Fruit fly (Drosophila melanogaster): ENCODE measurements around the gene CG46304.

Gene CG46304

dm6 chr2L:18948065-18948723 is 2.1 kb downstream of the CG46304 start (continued):
- TF ChIP-seq CG3032 (tag; optimal IDR thresholded peaks at IDR 0.05) (peak; percentile 89), Eip93F (GFP tag; optimal IDR thresholded peaks at IDR 0.05) (no peak), vri (GFP tag; optimal IDR thresholded peaks at IDR 0.05) (peak; percentile 79), CG10669 (GFP tag; optimal IDR thresholded peaks at IDR 0.05) (peak; percentile 81), Smox (GFP tag; optimal IDR thresholded peaks at IDR 0.05) (peak; percentile 82), Lpt (GFP tag; optimal IDR thresholded peaks at IDR 0.05) (peak; percentile 85), Eip75B (GFP tag; optimal IDR thresholded peaks at IDR 0.05) (peak; percentile 82), ss (GFP tag; optimal IDR thresholded peaks at IDR 0.05) (peak; percentile 84 to 85), CG11294 (GFP tag; IDR thresholded peaks at IDR 0.05) (no peak), achi (GFP tag; optimal IDR thresholded peaks at IDR 0.05) (peak; percentile 83), CG34406 (GFP tag; optimal IDR thresholded peaks at IDR 0.05) (peak; percentile 75), CG31627 (GFP tag; optimal IDR thresholded peaks at IDR 0.05) (peak; percentile 81), topi (GFP tag; optimal IDR thresholded peaks at IDR 0.05) (peak; percentile 82), Sox15 (GFP tag; optimal IDR thresholded peaks at IDR 0.05) (peak; percentile 52), OdsH (GFP tag; optimal IDR thresholded peaks at IDR 0.05) (peak; percentile 84), Hr38 (GFP tag; optimal IDR thresholded peaks at IDR 0.05) (no peak), Blimp-1 (GFP tag; optimal IDR thresholded peaks at IDR 0.05) (peak; percentile 38), Ets96B (tag; optimal IDR thresholded peaks at IDR 0.05) (peak; percentile 85), pdm3 (GFP tag; optimal IDR thresholded peaks at IDR 0.05) (peak; percentile 89), CG8632 (GFP tag; optimal IDR thresholded peaks at IDR 0.05) (peak; percentile 86), Sox14 (GFP tag; optimal IDR thresholded peaks at IDR 0.05) (peak; percentile 83), Hr4 (GFP tag; optimal IDR thresholded peaks at IDR 0.05) (peak; percentile 81), fd59A (GFP tag; optimal IDR thresholded peaks at IDR 0.05) (peak; percentile 86), CG10631 (GFP tag; optimal IDR thresholded peaks at IDR 0.05) (peak; percentile 91), Ets21C (GFP tag; optimal IDR thresholded peaks at IDR 0.05) (peak; percentile 64), esn (GFP tag; optimal IDR thresholded peaks at IDR 0.05) (peak; percentile 92), fd85E (GFP tag; optimal IDR thresholded peaks at IDR 0.05) (no peak), CG9139 (GFP tag; optimal IDR thresholded peaks at IDR 0.05) (peak; percentile 69), CG3919 (GFP tag; optimal IDR thresholded peaks at IDR 0.05) (peak; percentile 79), fkh (GFP tag; optimal IDR thresholded peaks at IDR 0.05) (no peak), spab (GFP tag; optimal IDR thresholded peaks at IDR 0.05) (peak; percentile 86), CG4318 (GFP tag; optimal IDR thresholded peaks at IDR 0.05) (peak; percentile 59), svp (GFP tag) (peak; percentile 84), Gug (GFP tag; IDR thresholded peaks at IDR 0.05) (peak; percentile 55), CG8319 (GFP tag; optimal IDR thresholded peaks at IDR 0.05) (peak; percentile 53), acj6 (GFP tag; optimal IDR thresholded peaks at IDR 0.05) (peak; percentile 92)

dm6 chr2L:18948724-18949108 is 2.6 kb downstream of the CG46304 start, which contains the start of gene CG10428:
CG10428 (plus strand) TSS chr2L:18948884.
- TF ChIP-seq CG3032 (tag; optimal IDR thresholded peaks at IDR 0.05), result no peak
- TF ChIP-seq fkh (GFP tag; optimal IDR thresholded peaks at IDR 0.05), result peak; percentile 53

dm6 chr2L:18951674-18952073 is 5.6 kb downstream of the CG46304 start, which contains the start of gene Nedd8:
Nedd8 (minus strand) TSS chr2L:18951837.
- TF ChIP-seq fkh (GFP tag; optimal IDR thresholded peaks at IDR 0.05), result peak; percentile 21
- peak; percentile 91 for TF ChIP-seq achi (GFP tag; optimal IDR thresholded peaks at IDR 0.05)
- TF ChIP-seq CG11762 (GFP tag; optimal IDR thresholded peaks at IDR 0.05; ENCODE audit: insufficient read depth), result no peak
